Worm (Caenorhabditis elegans) whole organism, L1 larva: ENCODE results near the gene F01D5.6.

ENCODE experiments used
- C34B4.2 ChIP-seq: sonication (generic microtip); optimal IDR thresholded peaks from 2 replicates; lab custom pipeline; 2017; ENCODE audit warnings: mild to moderate bottlenecking, missing genetic modification characterization, missing compliant biosample characterization
- F16B12.6 ChIP-seq: fragments of 150-350 bp; optimal IDR thresholded peaks from 2 replicates; lab custom pipeline; 2014; ENCODE audit warnings: missing biosample characterization, missing genetic modification characterization
- alr-1 ChIP-seq: fragments of 200-800 bp; sonication (Bioruptor generic); optimal IDR thresholded peaks from 2 replicates; lab custom pipeline; 2018; ENCODE audit warnings: borderline replicate concordance, mild to moderate bottlenecking, missing genetic modification characterization, missing compliant biosample characterization
- aly-2 ChIP-seq: fragments of 150-350 bp; optimal IDR thresholded peaks from 2 replicates; lab custom pipeline; 2014; ENCODE audit warnings: missing biosample characterization, missing genetic modification characterization
- blmp-1 ChIP-seq: fragments of 150-350 bp; optimal IDR thresholded peaks from 2 replicates; lab custom pipeline; 2014; ENCODE audit warnings: missing biosample characterization, missing genetic modification characterization
- ceh-63 ChIP-seq: fragments of 200-800 bp; sonication (Bioruptor generic); optimal IDR thresholded peaks from 2 replicates; lab custom pipeline; 2018; ENCODE audit warnings: mild to moderate bottlenecking, missing genetic modification characterization, missing compliant biosample characterization
- ceh-8 ChIP-seq: fragments of 200-800 bp; sonication (Bioruptor generic); optimal IDR thresholded peaks from 2 replicates; lab custom pipeline; 2018; ENCODE audit warnings: mild to moderate bottlenecking, missing genetic modification characterization, moderate library complexity, missing compliant biosample characterization
- ceh-82 ChIP-seq, 3 experiments: fragments of 150-350 bp in 1 of 3; sonication (generic microtip) in 2 of 3; optimal IDR thresholded peaks; 2 replicates each; lab custom pipeline; 2014 to 2017; ENCODE audit warnings: missing biosample characterization in 3 of 3, missing genetic modification characterization in 3 of 3
- ceh-88 ChIP-seq: fragments of 200-800 bp; sonication (Bioruptor generic); IDR thresholded peaks from 2 replicates; pipeline ENCODE4 v1.3.6; 2022; ENCODE audit warnings: missing genetic modification characterization, missing compliant biosample characterization
- ceh-90 ChIP-seq: sonication (generic microtip); optimal IDR thresholded peaks from 2 replicates; lab custom pipeline; 2016; ENCODE audit warnings: missing genetic modification characterization, missing compliant biosample characterization
- dpl-1 ChIP-seq, 3 experiments: fragments of 150-350 bp in 2 of 3; sonication (generic microtip) in 1 of 3; optimal IDR thresholded peaks; 2 replicates each; lab custom pipeline; 2014 to 2017; ENCODE audit warnings: missing biosample characterization in 3 of 3, missing genetic modification characterization in 3 of 3, missing genetic modification reagents in 3 of 3
- efl-1 ChIP-seq, 4 experiments: fragments of 150-350 bp; optimal IDR thresholded peaks in 3 of 4; peaks in 1 of 4; 1 replicate in 1 of 4; 2 replicates in 3 of 4; lab custom pipeline; 2014; ENCODE audit warnings: missing biosample characterization in 2 of 4, missing genetic modification characterization in 2 of 4, missing genetic modification reagents in 2 of 4
- efl-3 ChIP-seq: fragments of 200-800 bp; sonication (Bioruptor generic); optimal IDR thresholded peaks from 2 replicates; lab custom pipeline; 2018; ENCODE audit warnings: mild to moderate bottlenecking, missing genetic modification characterization, missing compliant biosample characterization
- elt-2 ChIP-seq: sonication (generic microtip); optimal IDR thresholded peaks from 2 replicates; lab custom pipeline; 2016; ENCODE audit warnings: missing genetic modification characterization, mild to moderate bottlenecking, inconsistent platforms, missing compliant biosample characterization, missing genetic modification reagents
- fkh-4 ChIP-seq: sonication (generic microtip); optimal IDR thresholded peaks from 2 replicates; lab custom pipeline; 2016; ENCODE audit warnings: missing compliant biosample characterization, missing genetic modification characterization, borderline replicate concordance
- grh-1 ChIP-seq: fragments of 200-800 bp; sonication (Bioruptor generic); IDR thresholded peaks from 2 replicates; pipeline ENCODE4 v1.3.6; 2022; ENCODE audit warnings: missing genetic modification reagents, missing genetic modification characterization, missing compliant biosample characterization
- hlh-4 ChIP-seq: sonication (generic microtip); optimal IDR thresholded peaks from 2 replicates; lab custom pipeline; 2016; ENCODE audit warnings: mild to moderate bottlenecking, missing genetic modification characterization, missing compliant biosample characterization
- isw-1 ChIP-seq: fragments of 200-800 bp; sonication (Bioruptor generic); IDR thresholded peaks from 2 replicates; pipeline ENCODE4 v1.3.6; 2022; ENCODE audit warnings: missing genetic modification characterization, missing compliant biosample characterization
- lin-14 ChIP-seq: fragments of 200-800 bp; sonication (Bioruptor generic); optimal IDR thresholded peaks from 2 replicates; lab custom pipeline; 2018; ENCODE audit warnings: mild to moderate bottlenecking, missing genetic modification characterization, moderate library complexity, missing compliant biosample characterization
- lin-35 ChIP-seq, 2 experiments: fragments of 150-350 bp; optimal IDR thresholded peaks; 2 replicates each; lab custom pipeline; 2014; ENCODE audit warnings: missing biosample characterization in 2 of 2, missing genetic modification characterization in 2 of 2, missing genetic modification reagents in 2 of 2
- lin-39 ChIP-seq: fragments of 150-350 bp; optimal IDR thresholded peaks from 2 replicates; lab custom pipeline; 2014; ENCODE audit warnings: missing biosample characterization, missing genetic modification reagents, missing genetic modification characterization
- lsy-2 ChIP-seq, 2 experiments: fragments of 150-350 bp; optimal IDR thresholded peaks; 2 replicates each; lab custom pipeline; 2014; ENCODE audit warnings: missing biosample characterization in 2 of 2, missing genetic modification characterization in 2 of 2
- mep-1 ChIP-seq: fragments of 150-350 bp; optimal IDR thresholded peaks from 2 replicates; lab custom pipeline; 2014; ENCODE audit warnings: missing biosample characterization, missing genetic modification characterization
- nhr-12 ChIP-seq: sonication (generic microtip); optimal IDR thresholded peaks from 2 replicates; lab custom pipeline; 2017; ENCODE audit warnings: missing biosample characterization, missing genetic modification characterization
- nhr-20 ChIP-seq: sonication (generic microtip); optimal IDR thresholded peaks from 2 replicates; lab custom pipeline; 2016; ENCODE audit warnings: mild to moderate bottlenecking, missing genetic modification characterization, missing compliant biosample characterization
- nhr-47 ChIP-seq: sonication (generic microtip); optimal IDR thresholded peaks from 2 replicates; lab custom pipeline; 2016; ENCODE audit warnings: mild to moderate bottlenecking, missing genetic modification characterization, moderate library complexity, missing compliant biosample characterization
- nhr-71 ChIP-seq: sonication (generic microtip); optimal IDR thresholded peaks from 2 replicates; lab custom pipeline; 2016; ENCODE audit warnings: mild to moderate bottlenecking, missing genetic modification characterization, moderate library complexity, missing compliant biosample characterization
- nhr-77 ChIP-seq: fragments of 150-350 bp; optimal IDR thresholded peaks from 2 replicates; lab custom pipeline; 2014; ENCODE audit warnings: missing biosample characterization, missing genetic modification characterization
- nhr-90 ChIP-seq: sonication (generic microtip); optimal IDR thresholded peaks from 2 replicates; lab custom pipeline; 2016; ENCODE audit warnings: mild to moderate bottlenecking, missing genetic modification characterization, missing compliant biosample characterization; ENCODE audit not compliant: poor library complexity
- pag-3 ChIP-seq: sonication (generic microtip); optimal IDR thresholded peaks from 2 replicates; lab custom pipeline; 2017; ENCODE audit warnings: missing genetic modification characterization, mild to moderate bottlenecking, missing compliant biosample characterization, antibody characterized with exemption, borderline replicate concordance; ENCODE audit not compliant: insufficient read depth
- pqm-1 ChIP-seq: sonication (generic microtip); optimal IDR thresholded peaks from 3 replicates; lab custom pipeline; 2017; ENCODE audit warnings: missing biosample characterization, missing genetic modification characterization
- rnt-1 ChIP-seq: sonication (generic microtip); optimal IDR thresholded peaks from 2 replicates; lab custom pipeline; 2016; ENCODE audit warnings: mild to moderate bottlenecking, missing genetic modification characterization, moderate library complexity, missing compliant biosample characterization
- skn-1 ChIP-seq: fragments of 150-350 bp; optimal IDR thresholded peaks from 2 replicates; lab custom pipeline; 2014; ENCODE audit warnings: missing biosample characterization, missing genetic modification characterization
- sox-4 ChIP-seq: sonication (generic microtip); optimal IDR thresholded peaks from 2 replicates; lab custom pipeline; 2016; ENCODE audit warnings: missing genetic modification characterization, missing compliant biosample characterization
- sptf-1 ChIP-seq: fragments of 150-350 bp; optimal IDR thresholded peaks from 2 replicates; lab custom pipeline; 2014; ENCODE audit warnings: missing biosample characterization, missing genetic modification characterization
- unc-30 ChIP-seq: sonication (generic microtip); optimal IDR thresholded peaks from 2 replicates; lab custom pipeline; 2017; ENCODE audit warnings: missing biosample characterization, missing genetic modification characterization
- vab-15 ChIP-seq: sonication (generic microtip); optimal IDR thresholded peaks from 2 replicates; lab custom pipeline; 2017; ENCODE audit warnings: missing genotype, mild to moderate bottlenecking, missing genetic modification characterization, missing compliant biosample characterization
- xbp-1 ChIP-seq: sonication (generic microtip); optimal IDR thresholded peaks from 2 replicates; lab custom pipeline; 2016; ENCODE audit warnings: missing genetic modification characterization, missing compliant biosample characterization
- zag-1 ChIP-seq: fragments of 150-350 bp; optimal IDR thresholded peaks from 2 replicates; lab custom pipeline; 2014; ENCODE audit warnings: missing biosample characterization, missing genetic modification characterization
- ztf-11 ChIP-seq, 2 experiments: sonication (generic microtip); optimal IDR thresholded peaks; 2 replicates each; lab custom pipeline; 2016 to 2017; ENCODE audit warnings: missing genetic modification characterization in 2 of 2, missing biosample characterization in 1 of 2, missing compliant biosample characterization in 1 of 2

Gene F01D5.6

DNA sequence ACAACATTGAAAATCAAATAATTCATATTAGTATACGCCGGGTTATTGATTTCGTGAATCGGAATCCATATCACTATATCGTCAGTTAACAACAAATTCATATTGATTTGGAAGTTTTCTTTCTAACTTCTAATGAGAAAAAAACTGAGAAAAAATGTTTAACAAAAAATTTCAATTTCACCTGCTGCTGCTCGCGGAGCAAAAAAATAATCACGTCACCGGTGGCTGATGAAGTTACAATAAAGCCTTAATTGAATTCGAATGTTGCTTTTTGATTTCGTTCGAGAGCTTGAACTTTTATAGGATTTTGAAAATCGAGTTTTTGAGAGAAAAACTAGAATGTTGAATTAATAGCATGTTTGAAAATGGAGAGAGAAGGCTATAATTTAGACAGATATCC is 37.3 kb upstream of the F01D5.6 start, which contains the start of gene sre-43:
Gene sre-43, minus strand, starts transcription at position 101 of the 400 bp plus-strand sequence.
- TF ChIP-seq efl-1 (optimal IDR thresholded peaks at IDR 0.05; lab: Kevin White, UChicago), result no peak
- TF ChIP-seq efl-1 (GFP tag; optimal IDR thresholded peaks at IDR 0.05 in 1 of 2; lab: Kevin White, UChicago), result peak in 1 of 2 experiments; percentile 48
- no peak for TF ChIP-seq ceh-8 (GFP tag; lab: Kevin White, UChicago)
- TF ChIP-seq, all 84 proteins: peak for 1

ce11 chrII:13972199-13972598 is 34.1 kb upstream of the F01D5.6 start:
- no peak for TF ChIP-seq ceh-90
- TF ChIP-seq efl-3 (GFP tag; lab: Kevin White, UChicago), result no peak
- TF ChIP-seq lin-14, result no peak
- no peak for TF ChIP-seq alr-1 (tag; lab: Kevin White, UChicago)
- no peak for TF ChIP-seq aly-2 (tag; lab: Kevin White, UChicago)
- TF ChIP-seq zag-1 (tag; lab: Kevin White, UChicago), result no peak
- TF ChIP-seq nhr-47, result no peak
- no peak for TF ChIP-seq hlh-4
- no peak for TF ChIP-seq isw-1 (GFP tag; lab: Robert Waterston, UW)
- TF ChIP-seq unc-30 (tag; lab: Kevin White, UChicago), result no peak
- TF ChIP-seq dpl-1 (GFP tag; optimal IDR thresholded peaks at IDR 0.05; lab: Kevin White, UChicago), result no peak
- no peak for TF ChIP-seq lin-39 (tag; lab: Kevin White, UChicago)
- TF ChIP-seq ztf-11 (tag; optimal IDR thresholded peaks at IDR 0.05; lab: Kevin White, UChicago), result no peak
- TF ChIP-seq sox-4 (tag; lab: Kevin White, UChicago), result no peak
- TF ChIP-seq ceh-88 (GFP tag; lab: Robert Waterston, UW), result no peak
- no peak for TF ChIP-seq pqm-1
- TF ChIP-seq, all 84 proteins: peak for 0

ce11 chrII:13973514-13973913 is 32.8 kb upstream of the F01D5.6 start, which contains the start of gene Y39G8B.1:
TSS of gene Y39G8B.1 (minus strand) at chrII:13973812.
- TF ChIP-seq blmp-1, result peak; percentile 58
- TF ChIP-seq dpl-1 (GFP tag; optimal IDR thresholded peaks at IDR 0.05; lab: Kevin White, UChicago), result peak in 1 of 3 experiments; percentile 9
- no peak for TF ChIP-seq elt-2
- peak; percentile 1 for TF ChIP-seq skn-1 (tag; lab: Kevin White, UChicago)
- no peak for TF ChIP-seq fkh-4 (tag; lab: Kevin White, UChicago)
- TF ChIP-seq ceh-8 (GFP tag; lab: Kevin White, UChicago), result no peak
- peak; percentile 35 for TF ChIP-seq F16B12.6 (tag; lab: Kevin White, UChicago)
- no peak for TF ChIP-seq C34B4.2
- peak; percentile 47 for TF ChIP-seq mep-1
- TF ChIP-seq nhr-20 (tag; lab: Kevin White, UChicago), result no peak
- TF ChIP-seq rnt-1 (tag; lab: Kevin White, UChicago), result no peak
- TF ChIP-seq ceh-82 (tag; optimal IDR thresholded peaks at IDR 0.05; lab: Kevin White, UChicago), result no peak
- TF ChIP-seq xbp-1 (tag; lab: Kevin White, UChicago), result no peak
- TF ChIP-seq pag-3 (tag; lab: Kevin White, UChicago), result no peak
- no peak for TF ChIP-seq efl-1 (optimal IDR thresholded peaks at IDR 0.05; lab: Kevin White, UChicago)
- no peak for TF ChIP-seq efl-1 (GFP tag; optimal IDR thresholded peaks at IDR 0.05 in 1 of 2; lab: Kevin White, UChicago)
- TF ChIP-seq sptf-1 (tag; lab: Kevin White, UChicago), result no peak
- peak in 1 of 2 experiments; percentile 7 for TF ChIP-seq lsy-2 (tag; optimal IDR thresholded peaks at IDR 0.05; lab: Kevin White, UChicago)
- TF ChIP-seq lin-35 (GFP tag; optimal IDR thresholded peaks at IDR 0.05; lab: Kevin White, UChicago), result peak in 1 of 2 experiments; percentile 33
- TF ChIP-seq nhr-12 (tag; lab: Kevin White, UChicago), result no peak

DNA sequence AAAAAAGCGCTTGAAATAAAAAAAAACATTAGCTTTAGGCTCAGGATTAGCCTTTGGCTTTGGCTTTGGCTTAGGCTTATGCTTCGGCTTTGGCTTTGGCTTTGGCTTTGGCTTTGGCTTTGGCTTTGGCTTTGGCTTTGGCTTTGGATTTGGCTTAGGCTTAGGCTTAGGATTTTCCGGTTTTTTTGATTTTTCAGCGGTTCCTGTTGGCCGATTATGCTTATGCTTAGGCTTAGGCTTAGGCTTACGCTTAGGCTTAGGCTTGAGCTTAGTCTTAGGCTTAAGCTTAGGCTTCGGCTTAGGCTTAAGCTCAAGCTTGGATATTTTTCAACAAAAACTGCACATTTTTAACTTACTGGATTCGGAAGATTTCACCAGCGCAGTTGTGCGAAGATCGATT is 32.2 kb upstream of the F01D5.6 start:
- TF ChIP-seq nhr-12 (tag; lab: Kevin White, UChicago), result no peak
- TF ChIP-seq grh-1 (GFP tag; lab: Robert Waterston, UW), result no peak
- no peak for TF ChIP-seq nhr-77
- TF ChIP-seq vab-15, result no peak
- TF ChIP-seq nhr-71 (tag; lab: Kevin White, UChicago), result no peak
- no peak for TF ChIP-seq unc-30 (tag; lab: Kevin White, UChicago)
- TF ChIP-seq pqm-1, result no peak
- TF ChIP-seq ceh-63 (GFP tag; lab: Kevin White, UChicago), result no peak
- TF ChIP-seq C34B4.2, result no peak
- no peak for TF ChIP-seq lsy-2 (tag; optimal IDR thresholded peaks at IDR 0.05; lab: Kevin White, UChicago)
- no peak for TF ChIP-seq elt-2
- no peak for TF ChIP-seq alr-1 (tag; lab: Kevin White, UChicago)
- no peak for TF ChIP-seq nhr-90 (tag; lab: Kevin White, UChicago)
